Fruit fly (Drosophila melanogaster) whole organism, embryonic: Measurements from ENCODE around the gene Ppcs.

Experiments
- Atf-2 ChIP-seq: fragments of 200-800 bp; sonication (Bioruptor generic); optimal IDR thresholded peaks from 2 replicates; lab custom pipeline; 2016; ENCODE audit warnings: missing biosample characterization, missing genetic modification characterization
- B-H2 ChIP-seq: fragments of 200-800 bp; sonication (Bioruptor generic); optimal IDR thresholded peaks from 2 replicates; lab custom pipeline; 2018; ENCODE audit warnings: missing biosample characterization, mild to moderate bottlenecking, missing genetic modification characterization
- Bteb2 ChIP-seq: fragments of 200-800 bp; sonication (Bioruptor generic); optimal IDR thresholded peaks from 2 replicates; lab custom pipeline; 2016; ENCODE audit warnings: missing biosample characterization, missing genetic modification characterization
- CG1024 ChIP-seq: fragments of 200-800 bp; sonication (Bioruptor generic); IDR thresholded peaks from 2 replicates; pipeline ENCODE4 v1.3.6; 2022; ENCODE audit warnings: missing biosample characterization, missing genetic modification characterization
- CG16779 ChIP-seq: fragments of 200-800 bp; sonication (Bioruptor generic); IDR thresholded peaks from 2 replicates; pipeline ENCODE4 v1.3.6; 2022; ENCODE audit warnings: missing biosample characterization, missing genetic modification characterization
- CG16813 ChIP-seq: fragments of 200-800 bp; sonication (Bioruptor generic); IDR thresholded peaks from 3 replicates; pipeline ENCODE4 v1.3.6; 2022; ENCODE audit warnings: missing biosample characterization, missing genetic modification characterization; ENCODE audit not compliant: partially characterized antibody
- CG17361 ChIP-seq: fragments of 200-800 bp; sonication (Bioruptor generic); IDR thresholded peaks from 3 replicates; pipeline ENCODE4 v1.3.6; 2022; ENCODE audit warnings: missing biosample characterization, missing genetic modification characterization
- CG18011 ChIP-seq: fragments of 200-800 bp; sonication (Bioruptor generic); optimal IDR thresholded peaks from 2 replicates; lab custom pipeline; 2017; ENCODE audit warnings: missing biosample characterization, missing genetic modification characterization, mild to moderate bottlenecking, moderate library complexity, missing genotype
- CG31388 ChIP-seq: fragments of 200-800 bp; sonication (Bioruptor generic); optimal IDR thresholded peaks from 2 replicates; lab custom pipeline; 2016; ENCODE audit warnings: missing biosample characterization, missing genetic modification characterization
- CG32532 ChIP-seq: fragments of 200-800 bp; sonication (Bioruptor generic); IDR thresholded peaks from 2 replicates; pipeline ENCODE4 v1.3.6; 2022; ENCODE audit warnings: missing biosample characterization, missing genetic modification characterization
- CG33213 ChIP-seq: fragments of 200-800 bp; sonication (Bioruptor generic); optimal IDR thresholded peaks from 3 replicates; lab custom pipeline; 2016; ENCODE audit warnings: missing biosample characterization, missing genetic modification characterization
- CG3726 ChIP-seq: fragments of 200-800 bp; sonication (Bioruptor generic); IDR thresholded peaks from 3 replicates; pipeline ENCODE4, ENCODE4 v1.3.6; 2022; ENCODE audit warnings: missing biosample characterization, missing genetic modification characterization
- CG5245 ChIP-seq: fragments of 200-800 bp; sonication (Bioruptor generic); optimal IDR thresholded peaks from 3 replicates; lab custom pipeline; 2016; ENCODE audit warnings: missing biosample characterization, missing genetic modification characterization
- CG6765 ChIP-seq: fragments of 200-800 bp; sonication (Bioruptor generic); optimal IDR thresholded peaks from 3 replicates; lab custom pipeline; 2017; ENCODE audit warnings: missing biosample characterization, mild to moderate bottlenecking, missing genetic modification characterization
- CG6854 ChIP-seq: fragments of 200-800 bp; sonication (Bioruptor generic); optimal IDR thresholded peaks from 3 replicates; lab custom pipeline; 2017; ENCODE audit warnings: missing biosample characterization, mild to moderate bottlenecking, missing genetic modification characterization
- CG7271 ChIP-seq: fragments of 200-800 bp; sonication (Bioruptor generic); optimal IDR thresholded peaks from 2 replicates; lab custom pipeline; 2018; ENCODE audit warnings: missing biosample characterization, mild to moderate bottlenecking, missing genetic modification characterization, moderate library complexity
- CG7556 ChIP-seq: fragments of 200-800 bp; sonication (Bioruptor generic); optimal IDR thresholded peaks from 2 replicates; lab custom pipeline; 2017; ENCODE audit warnings: missing biosample characterization, mild to moderate bottlenecking, missing genetic modification characterization
- CG7786 ChIP-seq: fragments of 200-800 bp; sonication (Bioruptor generic); optimal IDR thresholded peaks from 2 replicates; lab custom pipeline; 2016; ENCODE audit warnings: missing biosample characterization, missing genetic modification characterization
- CG8388 ChIP-seq: fragments of 200-800 bp; sonication (Bioruptor generic); optimal IDR thresholded peaks from 2 replicates; lab custom pipeline; 2019; ENCODE audit warnings: missing biosample characterization, mild to moderate bottlenecking, missing genetic modification characterization, moderate library complexity
- Dip2 ChIP-seq: fragments of 200-800 bp; sonication (Bioruptor generic); IDR thresholded peaks from 2 replicates; pipeline ENCODE4 v1.3.6; 2022; ENCODE audit warnings: missing biosample characterization, missing genetic modification characterization
- E2f2 ChIP-seq: fragments of 200-800 bp; sonication (Bioruptor generic); IDR thresholded peaks from 2 replicates; pipeline ENCODE4 v1.3.6; 2022; ENCODE audit warnings: missing biosample characterization, missing genetic modification characterization
- Elba2 ChIP-seq: fragments of 200-800 bp; sonication (Bioruptor generic); optimal IDR thresholded peaks from 3 replicates; lab custom pipeline; 2016; ENCODE audit warnings: missing biosample characterization, missing genetic modification characterization
- H2.0 ChIP-seq: fragments of 200-800 bp; sonication (Bioruptor generic); IDR thresholded peaks from 2 replicates; pipeline ENCODE4 v1.3.6; 2022; ENCODE audit warnings: missing biosample characterization, missing genetic modification characterization
- Hmr ChIP-seq: fragments of 200-800 bp; sonication (Bioruptor generic); optimal IDR thresholded peaks from 3 replicates; lab custom pipeline; 2017; ENCODE audit warnings: mild to moderate bottlenecking, missing biosample characterization, missing genetic modification reagents, missing genetic modification characterization
- NFAT ChIP-seq: fragments of 200-800 bp; sonication (Bioruptor generic); IDR thresholded peaks from 2 replicates; pipeline ENCODE4 v1.3.6; 2022; ENCODE audit warnings: missing biosample characterization, missing genetic modification characterization
- Oli ChIP-seq: fragments of 200-800 bp; sonication (Bioruptor generic); optimal IDR thresholded peaks from 2 replicates; lab custom pipeline; 2018; ENCODE audit warnings: missing biosample characterization, mild to moderate bottlenecking, missing genetic modification characterization, moderate library complexity
- Ravus ChIP-seq: fragments of 200-800 bp; sonication (Bioruptor generic); IDR thresholded peaks from 2 replicates; pipeline ENCODE4 v1.3.6; 2022; ENCODE audit warnings: missing biosample characterization, missing genetic modification characterization
- Rx ChIP-seq: fragments of 200-800 bp; sonication (Bioruptor generic); IDR thresholded peaks from 2 replicates; pipeline ENCODE4 v1.3.6; 2022; ENCODE audit warnings: missing biosample characterization, missing genetic modification characterization
- Vsx1 ChIP-seq: fragments of 200-800 bp; sonication (Bioruptor generic); optimal IDR thresholded peaks from 2 replicates; lab custom pipeline; 2017; ENCODE audit warnings: missing biosample characterization, mild to moderate bottlenecking, missing genetic modification characterization, missing genetic modification reagents
- YL-1 ChIP-seq: fragments of 200-800 bp; sonication (Bioruptor generic); optimal IDR thresholded peaks from 3 replicates; lab custom pipeline; 2017; ENCODE audit warnings: missing biosample characterization, mild to moderate bottlenecking, missing genetic modification characterization
- aop ChIP-seq: fragments of 200-800 bp; sonication (Bioruptor generic); IDR thresholded peaks from 2 replicates; pipeline ENCODE4 v1.3.6; 2022; ENCODE audit warnings: missing biosample characterization, missing genetic modification characterization
- ci ChIP-seq: fragments of 200-800 bp; sonication (Bioruptor generic); IDR thresholded peaks from 3 replicates; pipeline ENCODE4 v1.3.6; 2022; ENCODE audit warnings: missing biosample characterization, missing genetic modification characterization
- cwo ChIP-seq: fragments of 200-800 bp; sonication (Bioruptor generic); optimal IDR thresholded peaks from 3 replicates; lab custom pipeline; 2017; ENCODE audit warnings: missing biosample characterization, missing genetic modification characterization, mild to moderate bottlenecking, moderate library complexity, missing genetic modification reagents
- disco-r ChIP-seq: fragments of 200-800 bp; sonication (Bioruptor generic); optimal IDR thresholded peaks from 2 replicates; lab custom pipeline; 2016; ENCODE audit warnings: missing biosample characterization, missing genetic modification characterization
- emc ChIP-seq: fragments of 200-800 bp; sonication (Bioruptor generic); optimal IDR thresholded peaks from 2 replicates; lab custom pipeline; 2016; ENCODE audit warnings: missing biosample characterization, missing genetic modification characterization
- ems ChIP-seq: fragments of 200-800 bp; sonication (Bioruptor generic); optimal IDR thresholded peaks from 3 replicates; lab custom pipeline; 2016; ENCODE audit warnings: missing biosample characterization, missing genetic modification characterization
- ewg ChIP-seq: fragments of 200-800 bp; sonication (Bioruptor generic); optimal IDR thresholded peaks from 3 replicates; lab custom pipeline; 2017; ENCODE audit warnings: mild to moderate bottlenecking, missing biosample characterization, missing genetic modification reagents, missing genetic modification characterization
- fd96Cb ChIP-seq: fragments of 200-800 bp; sonication (Bioruptor generic); optimal IDR thresholded peaks from 2 replicates; lab custom pipeline; 2018; ENCODE audit warnings: missing biosample characterization, mild to moderate bottlenecking, missing genetic modification characterization, moderate library complexity
- hbn ChIP-seq: fragments of 200-800 bp; sonication (Bioruptor generic); IDR thresholded peaks from 2 replicates; pipeline ENCODE4 v1.3.6; 2022; ENCODE audit warnings: missing biosample characterization, missing genetic modification characterization; ENCODE audit not compliant: partially characterized antibody
- hkb ChIP-seq, 2 experiments: fragments of 200-800 bp in 1 of 2; fragments of >200 bp in 1 of 2; sonication (Bioruptor generic) in 1 of 2; IDR thresholded peaks in 1 of 2; optimal IDR thresholded peaks in 1 of 2; 2 replicates each; pipeline versions ENCODE4 v1.3.6 to Lab custom; 2017 to 2022; ENCODE audit warnings: missing biosample characterization in 1 of 2, missing genetic modification characterization in 1 of 2
- inv ChIP-seq: fragments of 200-800 bp; sonication (Bioruptor generic); IDR thresholded peaks from 2 replicates; pipeline ENCODE4 v1.3.6; 2022; ENCODE audit warnings: missing biosample characterization, missing genetic modification characterization; ENCODE audit not compliant: partially characterized antibody
- mirr ChIP-seq: fragments of 200-800 bp; sonication (Bioruptor generic); optimal IDR thresholded peaks from 3 replicates; lab custom pipeline; 2018; ENCODE audit warnings: missing biosample characterization, mild to moderate bottlenecking, missing genetic modification characterization
- odd ChIP-seq: fragments of 200-800 bp; sonication (Bioruptor generic); optimal IDR thresholded peaks from 2 replicates; lab custom pipeline; 2017; ENCODE audit warnings: missing biosample characterization, mild to moderate bottlenecking, missing genetic modification characterization
- org-1 ChIP-seq: fragments of 200-800 bp; sonication (Bioruptor generic); optimal IDR thresholded peaks from 2 replicates; lab custom pipeline; 2017; ENCODE audit warnings: missing biosample characterization, missing genetic modification characterization
- pan ChIP-seq, 4 experiments: fragments of >200 bp in 3 of 4; fragments of 200-800 bp in 1 of 4; sonication (Bioruptor generic) in 1 of 4; optimal IDR thresholded peaks in 3 of 4; IDR thresholded peaks in 1 of 4; 2 replicates each; pipeline versions ENCODE4 v1.3.6 to Lab custom; 2017 to 2022; ENCODE audit warnings: missing biosample characterization in 2 of 4, missing genetic modification characterization in 2 of 4, mixed read lengths in 1 of 4
- repo ChIP-seq: fragments of 200-800 bp; sonication (Bioruptor generic); optimal IDR thresholded peaks from 2 replicates; lab custom pipeline; 2016; ENCODE audit warnings: missing biosample characterization, missing genetic modification characterization
- slp2 ChIP-seq: fragments of 200-800 bp; sonication (Bioruptor generic); optimal IDR thresholded peaks from 2 replicates; lab custom pipeline; 2016; ENCODE audit warnings: missing biosample characterization, missing genetic modification characterization
- wek ChIP-seq: fragments of 200-800 bp; sonication (Bioruptor generic); optimal IDR thresholded peaks from 3 replicates; lab custom pipeline; 2018; ENCODE audit warnings: missing biosample characterization, mild to moderate bottlenecking, missing genetic modification characterization, moderate library complexity
- zen ChIP-seq: fragments of 200-800 bp; sonication (Bioruptor generic); optimal IDR thresholded peaks from 3 replicates; lab custom pipeline; 2018; ENCODE audit warnings: missing biosample characterization, mild to moderate bottlenecking, missing genetic modification characterization, moderate library complexity

Gene Ppcs

DNA sequence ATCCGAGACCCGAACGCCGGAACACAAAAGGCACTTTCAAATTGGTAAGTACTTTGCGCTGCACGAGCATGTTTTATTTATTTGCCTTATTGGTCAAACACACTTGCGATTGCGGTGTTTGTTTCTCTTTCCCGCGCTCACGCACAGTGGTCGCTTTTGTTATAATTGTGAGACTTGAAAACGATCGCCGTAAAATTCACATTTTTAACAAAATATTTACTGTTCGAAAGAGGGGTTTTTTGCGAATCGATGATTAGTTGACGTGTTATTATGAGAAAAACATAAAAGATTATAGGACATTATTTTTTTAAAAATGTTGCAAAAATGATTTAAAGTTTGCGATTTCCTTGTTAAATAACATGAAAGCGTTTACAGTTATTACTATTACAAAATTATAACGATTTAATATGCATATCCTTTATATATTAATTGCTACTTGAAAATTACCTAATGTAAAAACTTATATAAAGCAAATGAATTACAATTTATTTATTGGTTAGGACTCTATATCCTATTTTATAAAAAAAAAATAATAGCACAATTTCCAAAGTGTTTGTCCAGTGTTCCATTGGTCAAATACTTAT, 17.3 kb upstream of the Ppcs start (continued):
- peak; percentile 10 for TF ChIP-seq CG33213
- TF ChIP-seq CG32532 (GFP tag; lab: Robert Waterston, UW) = peak; percentile 54
- TF ChIP-seq hbn (GFP tag; lab: Robert Waterston, UW) = no peak
- peak; percentile 17 for TF ChIP-seq odd (GFP tag; lab: Kevin White, UChicago)
- peak; percentile 64 for TF ChIP-seq Oli (tag; lab: Kevin White, UChicago)
- no peak for TF ChIP-seq wek (GFP tag; lab: Kevin White, UChicago)
- TF ChIP-seq Dip2 = no peak
- no peak for TF ChIP-seq org-1 (GFP tag; lab: Kevin White, UChicago)
- no peak for TF ChIP-seq mirr (GFP tag; lab: Kevin White, UChicago)
- peak; percentile 38; the same call in 1 of the 2 replicates for TF ChIP-seq Rx (GFP tag; lab: Robert Waterston, UW)
- peak; percentile 9 for TF ChIP-seq Atf-2 (GFP tag; lab: Kevin White, UChicago)
- no peak for TF ChIP-seq emc (GFP tag; lab: Kevin White, UChicago)
- TF ChIP-seq CG1024 (GFP tag; lab: Robert Waterston, UW) = no peak
- peak; percentile 52 for TF ChIP-seq CG7556 (GFP tag; lab: Kevin White, UChicago)
- TF ChIP-seq Ravus (GFP tag; lab: Robert Waterston, UW) = no peak
- no peak for TF ChIP-seq repo (GFP tag; lab: Kevin White, UChicago)
- TF ChIP-seq CG16779 (GFP tag; lab: Robert Waterston, UW) = no peak
- TF ChIP-seq Bteb2 (GFP tag; lab: Kevin White, UChicago) = no peak
- TF ChIP-seq CG6765 (GFP tag; lab: Kevin White, UChicago) = no peak
- no peak for TF ChIP-seq Vsx1
- no peak for TF ChIP-seq slp2 (GFP tag; lab: Kevin White, UChicago)
- TF ChIP-seq H2.0 = peak; percentile 26; the same call in 1 of the 2 replicates
- TF ChIP-seq CG8388 (GFP tag; lab: Kevin White, UChicago) = no peak
- TF ChIP-seq ci (GFP tag; lab: Robert Waterston, UW) = peak; percentile 71; the same call in 2 of the 3 replicates
- peak; percentile 73 for TF ChIP-seq CG17361
- TF ChIP-seq Elba2 = peak; percentile 90
- TF ChIP-seq zen (tag; lab: Kevin White, UChicago) = no peak
- TF ChIP-seq Hmr (GFP tag; lab: Kevin White, UChicago) = peak; percentile 0
- no peak for TF ChIP-seq CG31388 (GFP tag; lab: Kevin White, UChicago)
- TF ChIP-seq NFAT = no peak
- peak; percentile 35 for TF ChIP-seq fd96Cb (tag; lab: Kevin White, UChicago)
- no peak for TF ChIP-seq disco-r (GFP tag; lab: Kevin White, UChicago)
- no peak for TF ChIP-seq CG18011 (GFP tag; lab: Kevin White, UChicago)
- no peak for TF ChIP-seq CG16813
- TF ChIP-seq YL-1 (GFP tag; lab: Kevin White, UChicago) = no peak
- TF ChIP-seq CG7786 = no peak
- TF ChIP-seq inv (GFP tag; lab: Robert Waterston, UW) = no peak
- no peak for TF ChIP-seq hkb (optimal IDR thresholded peaks at IDR 0.05; lab: Kevin White, UChicago)
- 0 out of 2 replicates have a peak, but pooled peaks have one; percentile 36 for TF ChIP-seq hkb (GFP tag; IDR thresholded peaks at IDR 0.05; lab: Robert Waterston, UW)
- TF ChIP-seq ems (GFP tag; lab: Kevin White, UChicago) = no peak
- TF ChIP-seq pan (optimal IDR thresholded peaks at IDR 0.05; lab: Kevin White, UChicago) = no peak
- no peak for TF ChIP-seq pan (GFP tag; optimal IDR thresholded peaks at IDR 0.05 in 1 of 2, IDR thresholded peaks at IDR 0.05 in 1 of 2)
- TF ChIP-seq CG7271 (tag; lab: Kevin White, UChicago) = no peak
- TF ChIP-seq B-H2 = peak; percentile 21
- no peak for TF ChIP-seq cwo (GFP tag; lab: Kevin White, UChicago)
- no peak for TF ChIP-seq aop (GFP tag; lab: Robert Waterston, UW)
- no peak for TF ChIP-seq CG6854
- no peak for TF ChIP-seq CG5245
- TF ChIP-seq CG3726 (GFP tag; lab: Robert Waterston, UW) = no peak
- peak; percentile 10; the same call in 1 of the 2 replicates for TF ChIP-seq E2f2 (GFP tag; lab: Robert Waterston, UW)
- TF ChIP-seq ewg (GFP tag; lab: Kevin White, UChicago) = no peak
